Fruit fly (Drosophila melanogaster) whole organism, embryonic: ENCODE measurements around the gene Hsp70Ab.

ENCODE experiments used
- Ada2b ChIP-seq: fragments of 200-800 bp; sonication (Bioruptor generic); IDR thresholded peaks from 2 replicates; pipeline ENCODE4 v1.3.6; 2022; ENCODE audit warnings: missing biosample characterization, missing genetic modification characterization
- Atf3 ChIP-seq: fragments of 200-800 bp; sonication (Bioruptor generic); optimal IDR thresholded peaks from 3 replicates; lab custom pipeline; 2016; ENCODE audit warnings: missing biosample characterization, missing genetic modification characterization
- B-H1 ChIP-seq: fragments of 200-800 bp; sonication (Bioruptor generic); IDR thresholded peaks from 3 replicates; pipeline ENCODE4 v1.3.6; 2022; ENCODE audit warnings: missing biosample characterization, missing genetic modification characterization
- CG10209 ChIP-seq: fragments of 200-800 bp; sonication (Bioruptor generic); optimal IDR thresholded peaks from 3 replicates; lab custom pipeline; 2017; ENCODE audit warnings: missing biosample characterization, mild to moderate bottlenecking, missing genetic modification characterization, missing genetic modification reagents
- CG10267 ChIP-seq: fragments of 200-800 bp; sonication (Bioruptor generic); optimal IDR thresholded peaks from 2 replicates; lab custom pipeline; 2018; ENCODE audit warnings: missing biosample characterization, mild to moderate bottlenecking, missing genetic modification characterization, moderate library complexity
- CG10366 ChIP-seq: fragments of 200-800 bp; sonication (Bioruptor generic); IDR thresholded peaks from 2 replicates; pipeline ENCODE4 v1.3.6; 2022; ENCODE audit warnings: missing biosample characterization, missing genetic modification characterization
- CG10431 ChIP-seq: fragments of 200-800 bp; sonication (Bioruptor generic); optimal IDR thresholded peaks from 3 replicates; lab custom pipeline; 2018; ENCODE audit warnings: missing biosample characterization, mild to moderate bottlenecking, missing genetic modification characterization
- CG10543 ChIP-seq: fragments of 200-800 bp; sonication (Bioruptor generic); optimal IDR thresholded peaks from 3 replicates; lab custom pipeline; 2017; ENCODE audit warnings: missing biosample characterization, mild to moderate bottlenecking, missing genetic modification characterization, moderate library complexity
- CG10565 ChIP-seq: fragments of 200-800 bp; sonication (Bioruptor generic); optimal IDR thresholded peaks from 3 replicates; lab custom pipeline; 2016; ENCODE audit warnings: missing biosample characterization, mild to moderate bottlenecking, missing genetic modification characterization
- CG12942 ChIP-seq: fragments of 200-800 bp; sonication (Bioruptor generic); optimal IDR thresholded peaks from 3 replicates; lab custom pipeline; 2016; ENCODE audit warnings: missing biosample characterization, missing genetic modification characterization
- CG13123 ChIP-seq: fragments of 200-800 bp; sonication (Bioruptor generic); optimal IDR thresholded peaks from 2 replicates; lab custom pipeline; 2016; ENCODE audit warnings: missing biosample characterization, missing genetic modification characterization
- CG13894 ChIP-seq: fragments of 200-800 bp; sonication (Bioruptor generic); optimal IDR thresholded peaks from 3 replicates; lab custom pipeline; 2018; ENCODE audit warnings: missing biosample characterization, mild to moderate bottlenecking, missing genetic modification characterization, moderate library complexity
- CG15269 ChIP-seq: fragments of 200-800 bp; sonication (Bioruptor generic); optimal IDR thresholded peaks from 2 replicates; lab custom pipeline; 2018; ENCODE audit warnings: missing biosample characterization, mild to moderate bottlenecking, missing genetic modification characterization, moderate library complexity
- CG2120 ChIP-seq: fragments of 200-800 bp; sonication (Bioruptor generic); optimal IDR thresholded peaks from 3 replicates; lab custom pipeline; 2016; ENCODE audit warnings: missing biosample characterization, missing genetic modification characterization
- CG2199 ChIP-seq: fragments of 200-800 bp; sonication (Bioruptor generic); IDR thresholded peaks from 3 replicates; pipeline ENCODE4 v1.3.6; 2022; ENCODE audit warnings: missing biosample characterization, missing genetic modification characterization
- CG33213 ChIP-seq: fragments of 200-800 bp; sonication (Bioruptor generic); optimal IDR thresholded peaks from 3 replicates; lab custom pipeline; 2016; ENCODE audit warnings: missing biosample characterization, missing genetic modification characterization
- CG3407 ChIP-seq: fragments of 200-800 bp; sonication (Bioruptor generic); optimal IDR thresholded peaks from 2 replicates; lab custom pipeline; 2018; ENCODE audit warnings: missing biosample characterization, mild to moderate bottlenecking, missing genetic modification characterization
- CG4707 ChIP-seq: fragments of 200-800 bp; sonication (Bioruptor generic); optimal IDR thresholded peaks from 2 replicates; lab custom pipeline; 2018; ENCODE audit warnings: missing biosample characterization, mild to moderate bottlenecking, missing genetic modification characterization, moderate library complexity
- CG6254 ChIP-seq: fragments of 200-800 bp; sonication (Bioruptor generic); optimal IDR thresholded peaks from 3 replicates; lab custom pipeline; 2017; ENCODE audit warnings: mild to moderate bottlenecking, missing biosample characterization, missing genetic modification reagents, missing genetic modification characterization
- CG7357 ChIP-seq: fragments of 200-800 bp; sonication (Bioruptor generic); IDR thresholded peaks from 3 replicates; pipeline ENCODE4 v1.3.6; 2022; ENCODE audit warnings: missing biosample characterization, missing genetic modification characterization
- CG7372 ChIP-seq: fragments of 200-800 bp; sonication (Bioruptor generic); IDR thresholded peaks from 2 replicates; pipeline ENCODE4 v1.3.6; 2022; ENCODE audit warnings: missing biosample characterization, missing genetic modification characterization
- CG7786 ChIP-seq: fragments of 200-800 bp; sonication (Bioruptor generic); optimal IDR thresholded peaks from 2 replicates; lab custom pipeline; 2016; ENCODE audit warnings: missing biosample characterization, missing genetic modification characterization
- CG7987 ChIP-seq: fragments of 200-800 bp; sonication (Bioruptor generic); optimal IDR thresholded peaks from 2 replicates; lab custom pipeline; 2018; ENCODE audit warnings: missing biosample characterization, mild to moderate bottlenecking, missing genetic modification characterization, moderate library complexity
- Camta ChIP-seq: fragments of 200-800 bp; sonication (Bioruptor generic); optimal IDR thresholded peaks from 2 replicates; lab custom pipeline; 2016; ENCODE audit warnings: missing biosample characterization, missing genetic modification characterization
- Chrac-16 ChIP-seq: fragments of 200-800 bp; sonication (Bioruptor generic); optimal IDR thresholded peaks from 3 replicates; lab custom pipeline; 2016; ENCODE audit warnings: missing biosample characterization, missing genetic modification characterization
- Fer3 ChIP-seq: fragments of 200-800 bp; sonication (Bioruptor generic); optimal IDR thresholded peaks from 2 replicates; lab custom pipeline; 2018; ENCODE audit warnings: missing biosample characterization, mild to moderate bottlenecking, missing genetic modification characterization, moderate library complexity
- H2.0 ChIP-seq: fragments of 200-800 bp; sonication (Bioruptor generic); IDR thresholded peaks from 2 replicates; pipeline ENCODE4 v1.3.6; 2022; ENCODE audit warnings: missing biosample characterization, missing genetic modification characterization
- Hr3 ChIP-seq: fragments of 200-800 bp; sonication (Bioruptor generic); optimal IDR thresholded peaks from 3 replicates; lab custom pipeline; 2016; ENCODE audit warnings: missing biosample characterization, missing genetic modification characterization
- Lhr ChIP-seq: fragments of 200-800 bp; sonication (Bioruptor generic); optimal IDR thresholded peaks from 3 replicates; lab custom pipeline; 2017; ENCODE audit warnings: mild to moderate bottlenecking, missing biosample characterization, missing genetic modification reagents, missing genetic modification characterization
- Oaz ChIP-seq: fragments of 200-800 bp; sonication (Bioruptor generic); IDR thresholded peaks from 2 replicates; pipeline ENCODE4 v1.3.6; 2022; ENCODE audit warnings: missing biosample characterization, missing genetic modification characterization
- Xbp1 ChIP-seq: fragments of 200-800 bp; sonication (Bioruptor generic); optimal IDR thresholded peaks from 3 replicates; lab custom pipeline; 2016; ENCODE audit warnings: missing biosample characterization, mild to moderate bottlenecking, missing genetic modification characterization
- YL-1 ChIP-seq: fragments of 200-800 bp; sonication (Bioruptor generic); optimal IDR thresholded peaks from 3 replicates; lab custom pipeline; 2017; ENCODE audit warnings: missing biosample characterization, mild to moderate bottlenecking, missing genetic modification characterization
- aop ChIP-seq: fragments of 200-800 bp; sonication (Bioruptor generic); IDR thresholded peaks from 2 replicates; pipeline ENCODE4 v1.3.6; 2022; ENCODE audit warnings: missing biosample characterization, missing genetic modification characterization
- az2 ChIP-seq: fragments of 200-800 bp; sonication (Bioruptor generic); optimal IDR thresholded peaks from 3 replicates; lab custom pipeline; 2016; ENCODE audit warnings: missing biosample characterization, missing genetic modification characterization
- croc ChIP-seq: fragments of 200-800 bp; sonication (Bioruptor generic); conservative IDR thresholded peaks from 3 replicates; pipeline ENCODE4 v1.3.6; 2022; ENCODE audit warnings: missing biosample characterization, missing genetic modification characterization
- emc ChIP-seq: fragments of 200-800 bp; sonication (Bioruptor generic); optimal IDR thresholded peaks from 2 replicates; lab custom pipeline; 2016; ENCODE audit warnings: missing biosample characterization, missing genetic modification characterization
- fd102C ChIP-seq: fragments of 200-800 bp; sonication (Bioruptor generic); optimal IDR thresholded peaks from 2 replicates; lab custom pipeline; 2018; ENCODE audit warnings: missing biosample characterization, mild to moderate bottlenecking, missing genetic modification characterization, moderate library complexity
- gem ChIP-seq: fragments of 200-800 bp; sonication (Bioruptor generic); optimal IDR thresholded peaks from 2 replicates; lab custom pipeline; 2019; ENCODE audit warnings: missing biosample characterization, mild to moderate bottlenecking, missing genetic modification characterization, moderate library complexity
- ham ChIP-seq: fragments of 200-800 bp; sonication (Bioruptor generic); IDR thresholded peaks from 2 replicates; pipeline ENCODE4 v1.3.6; 2022; ENCODE audit warnings: missing biosample characterization, missing genetic modification characterization
- jing ChIP-seq: fragments of 200-800 bp; sonication (Bioruptor generic); optimal IDR thresholded peaks from 2 replicates; lab custom pipeline; 2018; ENCODE audit warnings: missing biosample characterization, mild to moderate bottlenecking, missing genetic modification characterization
- nau ChIP-seq: fragments of 200-800 bp; sonication (Bioruptor generic); optimal IDR thresholded peaks from 3 replicates; lab custom pipeline; 2017; ENCODE audit warnings: missing biosample characterization, mild to moderate bottlenecking, missing genetic modification characterization, missing genetic modification reagents
- nmo ChIP-seq: fragments of 200-800 bp; sonication (Bioruptor generic); optimal IDR thresholded peaks from 2 replicates; lab custom pipeline; 2018; ENCODE audit warnings: missing biosample characterization, mild to moderate bottlenecking, missing genetic modification characterization, moderate library complexity
- odd ChIP-seq: fragments of 200-800 bp; sonication (Bioruptor generic); optimal IDR thresholded peaks from 2 replicates; lab custom pipeline; 2017; ENCODE audit warnings: missing biosample characterization, mild to moderate bottlenecking, missing genetic modification characterization
- schlank ChIP-seq: fragments of 200-800 bp; sonication (Bioruptor generic); optimal IDR thresholded peaks from 2 replicates; lab custom pipeline; 2018; ENCODE audit warnings: missing biosample characterization, mild to moderate bottlenecking, missing genetic modification characterization
- sens ChIP-seq: fragments of 200-800 bp; sonication (Bioruptor generic); peaks from one replicate; lab custom pipeline; 2016; ENCODE audit warnings: missing biosample characterization, missing genetic modification characterization
- sug ChIP-seq: fragments of 200-800 bp; optimal IDR thresholded peaks from 2 replicates; lab custom pipeline; 2019; ENCODE audit warnings: missing biosample characterization, mild to moderate bottlenecking, missing genetic modification characterization, moderate library complexity
- trh ChIP-seq: fragments of 200-800 bp; sonication (Bioruptor generic); optimal IDR thresholded peaks from 2 replicates; lab custom pipeline; 2016; ENCODE audit warnings: missing biosample characterization, missing genetic modification characterization
- twi ChIP-seq: fragments of 200-800 bp; optimal IDR thresholded peaks from 2 replicates; lab custom pipeline; 2019; ENCODE audit warnings: missing biosample characterization, mild to moderate bottlenecking, missing genetic modification characterization, moderate library complexity
- tx ChIP-seq: fragments of 200-800 bp; sonication (Bioruptor generic); optimal IDR thresholded peaks from 2 replicates; lab custom pipeline; 2016; ENCODE audit warnings: missing biosample characterization, missing genetic modification characterization
- usp ChIP-seq: fragments of >200 bp; optimal IDR thresholded peaks from 2 replicates; lab custom pipeline; 2017; ENCODE audit warnings: missing biosample characterization, missing genetic modification characterization
- z ChIP-seq: fragments of 200-800 bp; sonication (Bioruptor generic); IDR thresholded peaks from 3 replicates; pipeline ENCODE4 v1.3.6; 2022; ENCODE audit warnings: missing biosample characterization, missing genetic modification characterization

Hsp70Ab gene

dm6 chr3R:12010202-12010824 is 52.0 kb downstream of the Hsp70Ab start, which contains the start of the genes KLHL18 and GCC185 (continued):
- TF ChIP-seq schlank (tag; lab: Kevin White, UChicago) = peak; percentile 11
- TF ChIP-seq az2 = peak; percentile 78
- TF ChIP-seq Oaz = peak; percentile 38; the same call in 1 of the 2 replicates
- peak; percentile 46 for TF ChIP-seq Lhr (GFP tag; lab: Kevin White, UChicago)
- TF ChIP-seq twi = peak; percentile 69
- TF ChIP-seq CG10209 = no peak
- TF ChIP-seq CG2120 (GFP tag; lab: Kevin White, UChicago) = peak; percentile 87
- peak; percentile 52; the same call in 1 of the 2 replicates for TF ChIP-seq CG10366
- peak; percentile 61 for TF ChIP-seq Camta (GFP tag; lab: Kevin White, UChicago)
- TF ChIP-seq B-H1 (GFP tag; lab: Robert Waterston, UW) = no peak
- TF ChIP-seq Atf3 (GFP tag; lab: Kevin White, UChicago) = peak; percentile 36
- no peak for TF ChIP-seq aop
- no peak for TF ChIP-seq CG3407 (GFP tag; lab: Kevin White, UChicago)
- peak; percentile 82 for TF ChIP-seq CG12942
- peak; percentile 91 for TF ChIP-seq nmo (GFP tag; lab: Kevin White, UChicago)
- TF ChIP-seq odd (GFP tag; lab: Kevin White, UChicago) = no peak
- TF ChIP-seq CG4707 = no peak
- peak; percentile 86 for TF ChIP-seq gem (tag; lab: Kevin White, UChicago)
- no peak for TF ChIP-seq CG15269
- peak; percentile 59 for TF ChIP-seq Fer3 (tag; lab: Kevin White, UChicago)
- TF ChIP-seq CG6254 (GFP tag; lab: Kevin White, UChicago) = peak; percentile 2
- TF ChIP-seq CG7372 (GFP tag; lab: Robert Waterston, UW) = peak; percentile 64
- TF ChIP-seq CG7987 (GFP tag; lab: Kevin White, UChicago) = no peak
- no peak for TF ChIP-seq fd102C (GFP tag; lab: Kevin White, UChicago)
- TF ChIP-seq CG13123 = peak; percentile 30
- TF ChIP-seq CG10543 (GFP tag; lab: Kevin White, UChicago) = peak; percentile 75
- TF ChIP-seq ham (GFP tag; lab: Robert Waterston, UW) = no peak
- TF ChIP-seq z (GFP tag; lab: Robert Waterston, UW) = no peak
- TF ChIP-seq Hr3 (GFP tag; lab: Kevin White, UChicago) = peak; percentile 91
- peak; percentile 23 for TF ChIP-seq CG33213 (GFP tag; lab: Kevin White, UChicago)
- no peak for TF ChIP-seq CG2199
- TF ChIP-seq trh (GFP tag; lab: Kevin White, UChicago) = peak; percentile 50
- peak; percentile 46; the same call in 1 of the 2 replicates for TF ChIP-seq H2.0
- no peak for TF ChIP-seq CG10565 (GFP tag; lab: Kevin White, UChicago)
- peak; percentile 82 for TF ChIP-seq Chrac-16 (GFP tag; lab: Kevin White, UChicago)
- TF ChIP-seq CG13894 = no peak
- TF ChIP-seq sens = peak; percentile 96
- TF ChIP-seq jing (GFP tag; lab: Kevin White, UChicago) = no peak
- TF ChIP-seq CG7786 (GFP tag; lab: Kevin White, UChicago) = peak; percentile 44
- peak; percentile 73 for TF ChIP-seq Ada2b (GFP tag; lab: Robert Waterston, UW)
- no peak for TF ChIP-seq CG10431 (GFP tag; lab: Kevin White, UChicago)
- peak; percentile 85 for TF ChIP-seq Xbp1
- 0 out of 3 replicates have a peak, but pooled peaks have one; percentile 17 for TF ChIP-seq CG7357 (GFP tag; lab: Robert Waterston, UW)
- peak; percentile 61; the same call in 2 of the 3 replicates for TF ChIP-seq croc (GFP tag; lab: Robert Waterston, UW)
- TF ChIP-seq emc (GFP tag; lab: Kevin White, UChicago) = no peak
- TF ChIP-seq YL-1 (GFP tag; lab: Kevin White, UChicago) = peak; percentile 62
- peak; percentile 39 for TF ChIP-seq tx (GFP tag; lab: Kevin White, UChicago)
- TF ChIP-seq sug (tag; lab: Kevin White, UChicago) = no peak
- no peak for TF ChIP-seq usp (GFP tag; lab: Kevin White, UChicago)
- TF ChIP-seq CG10267 (tag; lab: Kevin White, UChicago) = peak; percentile 80
- no peak for TF ChIP-seq nau (GFP tag; lab: Kevin White, UChicago)
